Fruit fly (Drosophila melanogaster) whole organism, prepupa: Measurements from ENCODE around the gene CG17292.

Experiments used
- Blimp-1 ChIP-seq: fragments of 200-800 bp; sonication (Bioruptor generic); optimal IDR thresholded peaks from 3 replicates; lab custom pipeline; 2017; ENCODE audit warnings: missing biosample characterization, missing genetic modification characterization, mild to moderate bottlenecking, moderate library complexity, missing genetic modification reagents
- CG10631 ChIP-seq: fragments of 200-800 bp; sonication (Bioruptor generic); optimal IDR thresholded peaks from 2 replicates; lab custom pipeline; 2016; ENCODE audit warnings: missing biosample characterization, missing genetic modification characterization
- CG10669 ChIP-seq: fragments of 200-800 bp; sonication (Bioruptor generic); optimal IDR thresholded peaks from 3 replicates; lab custom pipeline; 2018; ENCODE audit warnings: missing biosample characterization, mild to moderate bottlenecking, missing genetic modification characterization, moderate library complexity
- CG11762 ChIP-seq: fragments of 200-800 bp; sonication (Bioruptor generic); optimal IDR thresholded peaks from 3 replicates; lab custom pipeline; 2016; ENCODE audit warnings: missing biosample characterization, missing genetic modification characterization; ENCODE audit not compliant: insufficient read depth
- CG11902 ChIP-seq: fragments of 200-800 bp; sonication (Bioruptor generic); optimal IDR thresholded peaks from 3 replicates; lab custom pipeline; 2016; ENCODE audit warnings: missing biosample characterization, missing genetic modification characterization
- CG15336 ChIP-seq: fragments of 200-800 bp; sonication (Bioruptor generic); IDR thresholded peaks from 2 replicates; pipeline ENCODE4 v1.3.6; 2022; ENCODE audit warnings: missing biosample characterization, missing genetic modification characterization
- CG1621 ChIP-seq: fragments of 200-800 bp; sonication (Bioruptor generic); optimal IDR thresholded peaks from 3 replicates; lab custom pipeline; 2018; ENCODE audit warnings: missing biosample characterization, mild to moderate bottlenecking, missing genetic modification characterization
- CG16779 ChIP-seq: fragments of 200-800 bp; sonication (Bioruptor generic); optimal IDR thresholded peaks from 3 replicates; lab custom pipeline; 2017; ENCODE audit warnings: missing biosample characterization, mild to moderate bottlenecking, missing genetic modification characterization
- CG3032 ChIP-seq: fragments of 200-800 bp; optimal IDR thresholded peaks from 2 replicates; lab custom pipeline; 2019; ENCODE audit warnings: missing biosample characterization, mild to moderate bottlenecking, missing genetic modification characterization, moderate library complexity
- CG31627 ChIP-seq: fragments of 200-800 bp; sonication (Bioruptor generic); optimal IDR thresholded peaks from 3 replicates; lab custom pipeline; 2016; ENCODE audit warnings: missing biosample characterization, missing genetic modification characterization
- CG32006 ChIP-seq: fragments of 200-800 bp; sonication (Bioruptor generic); optimal IDR thresholded peaks from 3 replicates; lab custom pipeline; 2017; ENCODE audit warnings: missing biosample characterization, mild to moderate bottlenecking, missing genetic modification characterization
- CG34406 ChIP-seq: fragments of 200-800 bp; sonication (Bioruptor generic); optimal IDR thresholded peaks from 3 replicates; lab custom pipeline; 2016; ENCODE audit warnings: missing biosample characterization, missing genetic modification characterization
- CG3919 ChIP-seq: fragments of 200-800 bp; sonication (Bioruptor generic); optimal IDR thresholded peaks from 3 replicates; lab custom pipeline; 2016; ENCODE audit warnings: missing biosample characterization, missing genetic modification characterization
- CG4318 ChIP-seq: fragments of 200-800 bp; sonication (Bioruptor generic); optimal IDR thresholded peaks from 3 replicates; lab custom pipeline; 2017; ENCODE audit warnings: missing biosample characterization, mild to moderate bottlenecking, missing genetic modification characterization
- CG6163 ChIP-seq: fragments of 200-800 bp; sonication (Bioruptor generic); IDR thresholded peaks from 3 replicates; pipeline ENCODE4 v1.3.6; 2022; ENCODE audit warnings: missing biosample characterization, missing genetic modification characterization
- CG6276 ChIP-seq: fragments of 200-800 bp; sonication (Bioruptor generic); optimal IDR thresholded peaks from 2 replicates; lab custom pipeline; 2017; ENCODE audit warnings: missing biosample characterization, mild to moderate bottlenecking, missing genetic modification characterization
- CG6792 ChIP-seq: fragments of 200-800 bp; sonication (Bioruptor generic); optimal IDR thresholded peaks from 3 replicates; lab custom pipeline; 2016; ENCODE audit warnings: missing biosample characterization, missing genetic modification characterization
- CG6808 ChIP-seq: fragments of 200-800 bp; sonication (Bioruptor generic); optimal IDR thresholded peaks from 3 replicates; lab custom pipeline; 2017; ENCODE audit warnings: missing biosample characterization, missing genetic modification characterization, mild to moderate bottlenecking, moderate library complexity, missing genetic modification reagents
- CG6854 ChIP-seq: fragments of 200-800 bp; sonication (Bioruptor generic); optimal IDR thresholded peaks from 2 replicates; lab custom pipeline; 2017; ENCODE audit warnings: missing biosample characterization, mild to moderate bottlenecking, missing genetic modification characterization
- CG7368 ChIP-seq: fragments of 200-800 bp; sonication (Bioruptor generic); optimal IDR thresholded peaks from 3 replicates; lab custom pipeline; 2016; ENCODE audit warnings: missing biosample characterization, missing genetic modification characterization
- CG8119 ChIP-seq: fragments of 200-800 bp; sonication (Bioruptor generic); IDR thresholded peaks from 3 replicates; pipeline ENCODE4 v1.3.6; 2022; ENCODE audit warnings: missing biosample characterization, missing genetic modification characterization
- CG8319 ChIP-seq: fragments of 200-800 bp; sonication (Bioruptor generic); optimal IDR thresholded peaks from 3 replicates; lab custom pipeline; 2016; ENCODE audit warnings: missing biosample characterization, missing genetic modification characterization
- CG9139 ChIP-seq: fragments of 200-800 bp; sonication (Bioruptor generic); optimal IDR thresholded peaks from 3 replicates; lab custom pipeline; 2017; ENCODE audit warnings: missing biosample characterization, mild to moderate bottlenecking, missing genetic modification characterization
- Eip75B ChIP-seq: fragments of 200-800 bp; sonication (Bioruptor generic); optimal IDR thresholded peaks from 3 replicates; lab custom pipeline; 2016; ENCODE audit warnings: missing biosample characterization, missing genetic modification characterization
- Eip78C ChIP-seq: fragments of 200-800 bp; sonication (Bioruptor generic); peaks from one replicate; lab custom pipeline; 2016; ENCODE audit warnings: missing biosample characterization, missing genetic modification characterization
- Ets96B ChIP-seq: fragments of 200-800 bp; optimal IDR thresholded peaks from 2 replicates; lab custom pipeline; 2019; ENCODE audit warnings: missing biosample characterization, mild to moderate bottlenecking, missing genetic modification characterization, moderate library complexity
- Hr39 ChIP-seq: fragments of 200-800 bp; sonication (Bioruptor generic); optimal IDR thresholded peaks from 2 replicates; lab custom pipeline; 2016; ENCODE audit warnings: missing biosample characterization, missing genetic modification characterization
- Lpt ChIP-seq: fragments of 200-800 bp; sonication (Bioruptor generic); optimal IDR thresholded peaks from 3 replicates; lab custom pipeline; 2016; ENCODE audit warnings: missing biosample characterization, missing genetic modification characterization
- Met ChIP-seq: fragments of 200-800 bp; sonication (Bioruptor generic); optimal IDR thresholded peaks from 3 replicates; lab custom pipeline; 2016; ENCODE audit warnings: missing biosample characterization, missing genetic modification characterization
- OdsH ChIP-seq: fragments of 200-800 bp; sonication (Bioruptor generic); optimal IDR thresholded peaks from 3 replicates; lab custom pipeline; 2016; ENCODE audit warnings: missing biosample characterization, missing genetic modification characterization
- Sox102F ChIP-seq: fragments of 200-800 bp; sonication (Bioruptor generic); optimal IDR thresholded peaks from 2 replicates; lab custom pipeline; 2016; ENCODE audit warnings: missing biosample characterization, mild to moderate bottlenecking, missing genetic modification characterization
- achi ChIP-seq: fragments of 200-800 bp; sonication (Bioruptor generic); optimal IDR thresholded peaks from 3 replicates; lab custom pipeline; 2016; ENCODE audit warnings: missing biosample characterization, missing genetic modification characterization
- acj6 ChIP-seq: fragments of 200-800 bp; sonication (Bioruptor generic); optimal IDR thresholded peaks from 3 replicates; lab custom pipeline; 2016; ENCODE audit warnings: missing biosample characterization, missing genetic modification characterization
- cyc ChIP-seq: fragments of 200-800 bp; sonication (Bioruptor generic); optimal IDR thresholded peaks from 3 replicates; lab custom pipeline; 2016; ENCODE audit warnings: missing biosample characterization, missing genetic modification characterization
- dac ChIP-seq: fragments of 200-800 bp; sonication (Bioruptor generic); optimal IDR thresholded peaks from 2 replicates; lab custom pipeline; 2017; ENCODE audit warnings: missing biosample characterization, mild to moderate bottlenecking, missing genetic modification characterization
- dsx ChIP-seq: fragments of 200-800 bp; optimal IDR thresholded peaks from 3 replicates; lab custom pipeline; 2019; ENCODE audit warnings: missing biosample characterization, mild to moderate bottlenecking, missing genetic modification characterization, moderate library complexity; ENCODE audit not compliant: poor library complexity, severe bottlenecking
- eg ChIP-seq: fragments of 200-800 bp; sonication (Bioruptor generic); IDR thresholded peaks from 3 replicates; pipeline ENCODE4 v1.3.6; 2022; ENCODE audit warnings: missing biosample characterization, missing genetic modification characterization
- fkh ChIP-seq: fragments of 200-800 bp; sonication (Bioruptor generic); optimal IDR thresholded peaks from 3 replicates; lab custom pipeline; 2017; ENCODE audit warnings: missing biosample characterization, mild to moderate bottlenecking, missing genetic modification characterization, moderate library complexity
- net ChIP-seq: fragments of 200-800 bp; sonication (Bioruptor generic); optimal IDR thresholded peaks from 3 replicates; lab custom pipeline; 2016; ENCODE audit warnings: missing biosample characterization, missing genetic modification characterization
- pdm3 ChIP-seq: fragments of 200-800 bp; sonication (Bioruptor generic); optimal IDR thresholded peaks from 3 replicates; lab custom pipeline; 2016; ENCODE audit warnings: missing biosample characterization, missing genetic modification characterization
- spab ChIP-seq: fragments of 200-800 bp; sonication (Bioruptor generic); optimal IDR thresholded peaks from 2 replicates; lab custom pipeline; 2017; ENCODE audit warnings: missing biosample characterization, mild to moderate bottlenecking, missing genetic modification characterization, missing genetic modification reagents
- ss ChIP-seq, 2 experiments: fragments of 200-800 bp; sonication (Bioruptor generic); optimal IDR thresholded peaks; 2 replicates in 1 of 2; 3 replicates in 1 of 2; lab custom pipeline; 2017 to 2018; ENCODE audit warnings: mild to moderate bottlenecking in 2 of 2, missing biosample characterization in 2 of 2, missing genetic modification characterization in 2 of 2, moderate library complexity in 1 of 2
- svp ChIP-seq: fragments of 200-800 bp; sonication (Bioruptor generic); peaks from one replicate; lab custom pipeline; 2016; ENCODE audit warnings: missing biosample characterization, missing genetic modification characterization
- topi ChIP-seq: fragments of 200-800 bp; sonication (Bioruptor generic); optimal IDR thresholded peaks from 3 replicates; lab custom pipeline; 2016; ENCODE audit warnings: missing biosample characterization, missing genetic modification characterization

CG17292 gene

DNA sequence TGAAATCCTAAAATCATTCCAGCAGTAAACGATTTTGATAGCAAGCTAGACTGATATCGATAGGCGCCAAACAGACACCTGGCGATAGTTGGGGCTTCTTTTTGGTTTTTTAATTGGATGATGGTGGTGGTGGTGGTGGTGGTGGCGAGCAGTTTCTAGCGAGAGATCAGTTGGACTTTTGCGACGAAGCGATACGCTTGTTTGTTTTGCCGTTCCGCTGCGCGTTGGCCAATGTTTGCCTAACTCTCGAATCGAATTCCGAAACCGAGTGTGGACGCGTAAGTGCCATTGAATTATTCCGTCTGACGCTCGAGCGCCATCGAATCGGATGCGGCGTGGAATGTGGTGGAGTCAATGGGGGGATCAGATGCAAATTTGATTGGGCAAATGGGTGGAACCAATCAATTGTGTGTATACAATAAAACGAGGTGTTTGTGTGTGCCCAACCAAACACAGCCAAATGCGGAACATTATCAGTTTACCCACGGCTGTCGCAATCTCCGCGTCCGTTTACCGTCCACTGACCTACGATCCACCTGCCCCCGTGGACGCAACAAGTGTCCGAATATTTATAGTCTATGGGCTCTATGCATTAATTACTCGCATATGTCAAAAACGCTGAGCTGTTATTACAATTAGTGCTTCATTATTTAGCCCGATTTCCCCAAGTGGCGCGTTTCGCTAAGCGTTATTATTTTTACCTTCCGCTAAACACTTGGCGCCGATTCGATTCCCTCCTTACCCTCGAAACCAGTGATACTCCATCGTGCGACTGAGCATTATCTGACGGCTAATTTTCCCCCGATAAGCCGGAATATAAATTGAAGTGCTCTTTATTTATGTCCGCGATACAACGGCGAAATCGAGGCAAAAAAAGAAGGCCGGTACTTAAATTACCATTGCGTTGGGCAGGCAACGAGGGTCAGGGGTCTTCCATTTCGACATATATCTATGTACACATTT is at the start of gene CG17292:
Gene CG17292, plus strand, starts transcription at position 91 of the 963 bp plus-strand sequence.
- no peak for TF ChIP-seq CG11902 (GFP tag; lab: Kevin White, UChicago)
- no peak for TF ChIP-seq ss (GFP tag; optimal IDR thresholded peaks at IDR 0.05; lab: Kevin White, UChicago)
- TF ChIP-seq CG6854: no peak
- no peak for TF ChIP-seq Ets96B (tag; lab: Kevin White, UChicago)
- no peak for TF ChIP-seq dsx (GFP tag; lab: Kevin White, UChicago)
- peak; percentile 47; the same call in 1 of the 3 replicates for TF ChIP-seq CG6163 (GFP tag; lab: Robert Waterston, UW)
- no peak for TF ChIP-seq CG4318
- TF ChIP-seq Eip78C (GFP tag; lab: Kevin White, UChicago): peak; percentile 58
- TF ChIP-seq CG3032 (tag; lab: Kevin White, UChicago): peak; percentile 21
- TF ChIP-seq achi (GFP tag; lab: Kevin White, UChicago): peak; percentile 35
- TF ChIP-seq CG8319 (GFP tag; lab: Kevin White, UChicago): no peak
- peak; percentile 9 for TF ChIP-seq Met (GFP tag; lab: Kevin White, UChicago)
- no peak for TF ChIP-seq Blimp-1 (GFP tag; lab: Kevin White, UChicago)
- no peak for TF ChIP-seq CG32006 (GFP tag; lab: Kevin White, UChicago)
- peak; percentile 46 for TF ChIP-seq CG16779 (tag; lab: Kevin White, UChicago)
- TF ChIP-seq spab (GFP tag; lab: Kevin White, UChicago): no peak
- no peak for TF ChIP-seq CG34406 (GFP tag; lab: Kevin White, UChicago)
- no peak for TF ChIP-seq CG7368 (GFP tag; lab: Kevin White, UChicago)
- peak; percentile 90 for TF ChIP-seq fkh
- TF ChIP-seq dac (GFP tag; lab: Kevin White, UChicago): no peak
- TF ChIP-seq eg (GFP tag; lab: Robert Waterston, UW): peak; percentile 71; the same call in 2 of the 3 replicates
- no peak for TF ChIP-seq Eip75B (GFP tag; lab: Kevin White, UChicago)
- TF ChIP-seq CG31627: no peak
- no peak for TF ChIP-seq pdm3 (GFP tag; lab: Kevin White, UChicago)
- TF ChIP-seq CG8119: no peak; the same call in 2 of the 3 replicates
- TF ChIP-seq CG6276 (GFP tag; lab: Kevin White, UChicago): peak; percentile 16
- TF ChIP-seq OdsH (GFP tag; lab: Kevin White, UChicago): no peak
- TF ChIP-seq svp: peak; percentile 96
- peak; percentile 47 for TF ChIP-seq CG1621 (tag; lab: Kevin White, UChicago)
- no peak for TF ChIP-seq cyc (GFP tag; lab: Kevin White, UChicago)
- TF ChIP-seq acj6: no peak
- no peak for TF ChIP-seq CG11762 (GFP tag; lab: Kevin White, UChicago)
- TF ChIP-seq Hr39 (GFP tag; lab: Kevin White, UChicago): no peak
- TF ChIP-seq Sox102F: no peak
- TF ChIP-seq CG3919 (GFP tag; lab: Kevin White, UChicago): no peak
- TF ChIP-seq CG6808 (GFP tag; lab: Kevin White, UChicago): no peak
- TF ChIP-seq CG9139: no peak
- TF ChIP-seq CG10669 (GFP tag; lab: Kevin White, UChicago): no peak
- peak; percentile 43; the same call in 1 of the 2 replicates for TF ChIP-seq CG15336 (GFP tag; lab: Robert Waterston, UW)
- no peak for TF ChIP-seq CG10631
- TF ChIP-seq CG6792 (GFP tag; lab: Kevin White, UChicago): peak; percentile 13
- peak; percentile 6 for TF ChIP-seq topi (GFP tag; lab: Kevin White, UChicago)
- TF ChIP-seq Lpt: peak; percentile 38
- TF ChIP-seq net: no peak
- TF ChIP-seq, all 60 proteins: peak for 15
